Worm (Caenorhabditis elegans) whole organism, early embryonic: Measurements from ENCODE around the gene sox-4.

Experiments
- B0310.2 ChIP-seq: sonication (generic microtip); optimal IDR thresholded peaks from 2 replicates; lab custom pipeline; 2016; ENCODE audit warnings: mild to moderate bottlenecking, missing genetic modification characterization, missing compliant biosample characterization
- F13C5.2 ChIP-seq: sonication (generic microtip); optimal IDR thresholded peaks from 2 replicates; lab custom pipeline; 2017; ENCODE audit warnings: mild to moderate bottlenecking, missing genetic modification characterization, inconsistent platforms, missing compliant biosample characterization
- aly-1 ChIP-seq: sonication (generic microtip); optimal IDR thresholded peaks from 2 replicates; lab custom pipeline; 2016; ENCODE audit warnings: missing genetic modification characterization, missing compliant biosample characterization
- ama-1 ChIP-seq: fragments of 150-350 bp; optimal IDR thresholded peaks from 2 replicates; lab custom pipeline; 2014
- ceh-13 ChIP-seq: fragments of 200-800 bp; sonication (Bioruptor generic); optimal IDR thresholded peaks from 2 replicates; lab custom pipeline; 2018; ENCODE audit warnings: mild to moderate bottlenecking, missing genetic modification characterization, missing compliant biosample characterization
- ceh-36 ChIP-seq: sonication (generic microtip); optimal IDR thresholded peaks from 2 replicates; lab custom pipeline; 2016; ENCODE audit warnings: missing genetic modification characterization, inconsistent platforms, missing compliant biosample characterization
- ets-7 ChIP-seq: sonication (generic microtip); optimal IDR thresholded peaks from 2 replicates; lab custom pipeline; 2016; ENCODE audit warnings: missing genotype, missing genetic modification characterization, missing compliant biosample characterization
- flt-1 ChIP-seq: fragments of 200-800 bp; sonication (Bioruptor generic); IDR thresholded peaks from 2 replicates; pipeline ENCODE4 v1.3.6; 2022; ENCODE audit warnings: missing genetic modification characterization, missing compliant biosample characterization
- hmbx-1 ChIP-seq: sonication (generic microtip); optimal IDR thresholded peaks from 2 replicates; lab custom pipeline; 2016; ENCODE audit warnings: mild to moderate bottlenecking, missing genetic modification characterization, missing compliant biosample characterization
- hmg-4 ChIP-seq: fragments of 200-800 bp; sonication (Bioruptor generic); optimal IDR thresholded peaks from 2 replicates; lab custom pipeline; 2018; ENCODE audit warnings: mild to moderate bottlenecking, missing genetic modification characterization, missing compliant biosample characterization
- hnd-1 ChIP-seq: sonication (generic microtip); optimal IDR thresholded peaks from 2 replicates; lab custom pipeline; 2016; ENCODE audit warnings: missing genetic modification characterization, missing compliant biosample characterization
- pes-1 ChIP-seq: fragments of 200-800 bp; sonication (Bioruptor generic); IDR thresholded peaks from 2 replicates; pipeline ENCODE4 v1.3.6; 2022; ENCODE audit warnings: missing genetic modification reagents, missing genetic modification characterization, missing compliant biosample characterization
- scrt-1 ChIP-seq: fragments of 200-800 bp; sonication (Bioruptor generic); IDR thresholded peaks from 2 replicates; pipeline ENCODE4 v1.3.6; 2022; ENCODE audit warnings: missing genetic modification characterization, missing compliant biosample characterization
- sea-1 ChIP-seq: fragments of 200-800 bp; sonication (Bioruptor generic); conservative IDR thresholded peaks from 2 replicates; pipeline ENCODE4 v1.3.6; 2022; ENCODE audit warnings: missing genetic modification characterization, missing compliant biosample characterization
- tbx-11 ChIP-seq: fragments of 200-800 bp; sonication (Bioruptor generic); IDR thresholded peaks from 2 replicates; pipeline ENCODE4 v1.3.6; 2022; ENCODE audit warnings: missing genetic modification characterization, missing compliant biosample characterization
- tbx-37 ChIP-seq: fragments of 200-800 bp; sonication (Bioruptor generic); conservative IDR thresholded peaks from 2 replicates; pipeline ENCODE4 v1.3.6; 2022; ENCODE audit warnings: missing genetic modification reagents, missing genetic modification characterization, missing compliant biosample characterization
- tra-4 ChIP-seq: sonication (generic microtip); optimal IDR thresholded peaks from 2 replicates; lab custom pipeline; 2017; ENCODE audit warnings: missing genetic modification characterization, missing compliant biosample characterization

sox-4 gene

DNA sequence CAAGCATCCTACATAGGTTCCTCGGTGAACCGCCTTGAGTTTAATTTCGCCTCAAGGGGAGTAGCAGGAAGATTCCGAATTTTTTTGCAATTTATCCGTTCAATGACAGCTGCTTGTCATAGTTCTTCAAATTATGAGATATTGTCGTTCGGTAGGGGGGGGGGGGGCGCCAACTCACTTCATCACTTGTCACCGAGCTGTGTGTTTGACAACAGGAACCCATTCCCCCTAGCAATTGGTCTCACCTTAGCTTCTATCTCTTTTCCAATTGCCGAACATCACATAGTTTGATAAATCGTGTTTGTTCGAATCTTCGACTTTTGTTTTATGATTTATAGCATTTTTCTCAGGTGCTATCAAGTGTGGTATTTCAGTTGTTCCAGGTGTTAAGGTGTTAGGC is 14.2 kb downstream of the sox-4 start:
- no peak for TF ChIP-seq hmbx-1 (tag; lab: Kevin White, UChicago)
- no peak for TF ChIP-seq tbx-37 (GFP tag; lab: Robert Waterston, UW)
- TF ChIP-seq ceh-13: no peak
- no peak for TF ChIP-seq hnd-1 (tag; lab: Kevin White, UChicago)
- no peak for TF ChIP-seq pes-1 (GFP tag; lab: Robert Waterston, UW)
- no peak for TF ChIP-seq F13C5.2 (tag; lab: Kevin White, UChicago)
- TF ChIP-seq sea-1 (GFP tag; lab: Robert Waterston, UW): no peak
- TF ChIP-seq tra-4 (tag; lab: Kevin White, UChicago): no peak
- no peak for TF ChIP-seq B0310.2 (tag; lab: Kevin White, UChicago)
- no peak for TF ChIP-seq scrt-1 (GFP tag; lab: Robert Waterston, UW)
- TF ChIP-seq aly-1 (tag; lab: Kevin White, UChicago): no peak
- no peak for TF ChIP-seq hmg-4
- TF ChIP-seq tbx-11 (GFP tag; lab: Robert Waterston, UW): no peak
- TF ChIP-seq ceh-36 (tag; lab: Kevin White, UChicago): no peak
- no peak for TF ChIP-seq ets-7
- TF ChIP-seq ama-1 (lab: Kevin White, UChicago): no peak

DNA sequence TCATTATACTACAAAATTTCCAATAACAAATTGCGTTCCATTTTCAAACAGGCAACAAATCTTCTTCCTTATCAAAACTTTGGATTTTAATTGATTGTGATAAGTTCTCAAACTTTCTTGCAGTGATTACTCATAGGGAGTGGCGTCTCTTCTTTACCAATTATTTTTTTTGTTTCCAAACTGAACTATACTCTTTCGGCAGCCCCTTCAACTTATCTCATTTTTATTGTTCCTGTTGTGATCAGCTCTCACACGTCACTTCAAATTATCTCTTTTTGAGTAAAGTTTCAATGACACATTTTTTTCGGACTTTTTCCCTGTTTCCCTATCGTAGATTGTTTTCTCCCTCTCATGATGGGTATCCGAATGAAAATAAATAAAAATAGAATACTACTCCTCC is 16.4 kb downstream of the sox-4 start:
- TF ChIP-seq ama-1 (lab: Kevin White, UChicago): no peak
- TF ChIP-seq ceh-13: no peak
- no peak for TF ChIP-seq ets-7
- TF ChIP-seq hmg-4: no peak

ce11 chrX:3488993-3489392 is 19.8 kb downstream of the sox-4 start, which contains the start of gene C12D12.3:
TSS of gene C12D12.3 (plus strand) at chrX:3489293.
- TF ChIP-seq tbx-11 (GFP tag; lab: Robert Waterston, UW) (no peak), hnd-1 (tag; lab: Kevin White, UChicago) (no peak), sea-1 (GFP tag; lab: Robert Waterston, UW) (no peak), tbx-37 (GFP tag; lab: Robert Waterston, UW) (no peak), ceh-36 (tag; lab: Kevin White, UChicago) (no peak), aly-1 (tag; lab: Kevin White, UChicago) (no peak)

DNA sequence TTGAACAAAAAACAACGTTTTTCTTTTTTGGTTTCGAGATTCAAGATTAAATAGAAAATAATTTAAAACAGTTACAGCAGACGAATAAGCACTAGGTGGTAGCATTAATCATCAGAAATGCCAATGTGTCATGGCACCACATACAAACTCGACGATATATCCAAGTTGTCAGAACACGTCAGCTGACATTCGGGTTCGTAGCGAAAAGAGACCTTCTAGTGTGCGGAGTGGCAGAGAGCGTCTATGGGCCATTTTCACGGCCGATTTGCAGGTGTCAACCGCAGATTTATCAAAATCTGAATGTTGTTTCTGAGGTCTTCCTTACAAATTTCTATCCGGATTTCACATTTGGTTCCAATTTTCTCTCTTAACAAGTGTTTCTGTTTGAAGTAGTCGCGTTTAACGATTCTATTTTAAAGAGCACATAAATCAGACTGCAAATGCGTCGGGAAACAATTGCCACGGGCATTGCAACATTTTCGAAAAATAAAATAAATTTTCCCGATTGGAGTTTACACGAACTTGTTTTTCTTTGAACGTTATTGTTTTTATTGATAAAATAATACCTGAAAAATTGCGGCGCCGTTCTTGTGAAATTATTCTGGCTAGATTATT is 20.6 kb downstream of the sox-4 start:
- TF ChIP-seq hmbx-1 (tag; lab: Kevin White, UChicago): no peak
- TF ChIP-seq pes-1 (GFP tag; lab: Robert Waterston, UW): no peak
- TF ChIP-seq aly-1 (tag; lab: Kevin White, UChicago): no peak
- TF ChIP-seq ceh-36 (tag; lab: Kevin White, UChicago): no peak
- TF ChIP-seq F13C5.2 (tag; lab: Kevin White, UChicago): no peak
- no peak for TF ChIP-seq tbx-37 (GFP tag; lab: Robert Waterston, UW)
- no peak for TF ChIP-seq scrt-1 (GFP tag; lab: Robert Waterston, UW)
- TF ChIP-seq tbx-11 (GFP tag; lab: Robert Waterston, UW): no peak

- no peak for TF ChIP-seq F13C5.2 (tag; lab: Kevin White, UChicago)
- TF ChIP-seq ets-7: no peak
- TF ChIP-seq flt-1 (GFP tag; lab: Robert Waterston, UW): no peak
- no peak for TF ChIP-seq sea-1 (GFP tag; lab: Robert Waterston, UW)
- no peak for TF ChIP-seq tbx-37 (GFP tag; lab: Robert Waterston, UW)
- TF ChIP-seq pes-1 (GFP tag; lab: Robert Waterston, UW): no peak
- no peak for TF ChIP-seq hnd-1 (tag; lab: Kevin White, UChicago)
- TF ChIP-seq ceh-13: no peak
- TF ChIP-seq hmbx-1 (tag; lab: Kevin White, UChicago): no peak
- no peak for TF ChIP-seq ceh-36 (tag; lab: Kevin White, UChicago)
- TF ChIP-seq B0310.2 (tag; lab: Kevin White, UChicago): no peak
- TF ChIP-seq tra-4 (tag; lab: Kevin White, UChicago): no peak
- TF ChIP-seq tbx-11 (GFP tag; lab: Robert Waterston, UW): no peak
- TF ChIP-seq aly-1 (tag; lab: Kevin White, UChicago): no peak
- TF ChIP-seq scrt-1 (GFP tag; lab: Robert Waterston, UW): no peak
- no peak for TF ChIP-seq hmg-4
- TF ChIP-seq ama-1 (lab: Kevin White, UChicago): no peak
Observed at ce11 chrX:3479950-3480349, 28.9 kb downstream of the sox-4 start, which contains the start of gene wrt-6. TSS of gene wrt-6 (plus strand) at chrX:3480250.

DNA sequence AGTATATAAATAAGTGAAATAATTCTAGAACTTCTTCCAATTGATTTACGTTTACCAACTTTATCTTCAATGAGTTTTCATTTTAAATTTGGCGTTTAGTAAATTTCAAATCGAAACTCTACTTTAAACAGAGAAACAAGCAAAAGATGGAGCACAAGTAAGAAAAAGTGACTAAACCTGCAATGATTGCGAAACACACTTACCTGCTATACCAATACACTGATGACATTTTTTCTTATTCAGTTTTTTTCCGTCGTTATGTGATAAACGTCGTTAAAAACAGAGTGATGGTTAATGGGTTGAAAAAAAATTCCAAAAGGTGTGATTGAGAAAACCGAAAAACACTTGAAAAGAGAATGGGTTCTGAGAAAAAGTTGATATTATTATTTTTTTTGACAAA is 35.0 kb downstream of the sox-4 start:
- TF ChIP-seq ets-7 (no peak), hmg-4 (no peak), F13C5.2 (tag; lab: Kevin White, UChicago) (no peak), hmbx-1 (tag; lab: Kevin White, UChicago) (no peak), tbx-11 (GFP tag; lab: Robert Waterston, UW) (no peak), aly-1 (tag; lab: Kevin White, UChicago) (no peak), scrt-1 (GFP tag; lab: Robert Waterston, UW) (no peak), ama-1 (lab: Kevin White, UChicago) (no peak), sea-1 (GFP tag; lab: Robert Waterston, UW) (no peak), hnd-1 (tag; lab: Kevin White, UChicago) (no peak), flt-1 (GFP tag; lab: Robert Waterston, UW) (no peak), B0310.2 (tag; lab: Kevin White, UChicago) (no peak)

ce11 chrX:3472226-3472625 is 36.6 kb downstream of the sox-4 start:
- TF ChIP-seq B0310.2 (tag; lab: Kevin White, UChicago) (peak; percentile 5), hmg-4 (peak; percentile 84), tbx-11 (GFP tag; lab: Robert Waterston, UW) (0 out of 2 replicates have a peak, but pooled peaks have one; percentile 33), flt-1 (GFP tag; lab: Robert Waterston, UW) (no peak), aly-1 (tag; lab: Kevin White, UChicago) (peak; percentile 2), sea-1 (GFP tag; lab: Robert Waterston, UW) (0 out of 2 replicates have a peak, but pooled peaks have one; percentile 30), ama-1 (lab: Kevin White, UChicago) (no peak), ceh-13 (no peak), tbx-37 (GFP tag; lab: Robert Waterston, UW) (no peak), hmbx-1 (tag; lab: Kevin White, UChicago) (no peak), tra-4 (tag; lab: Kevin White, UChicago) (no peak), pes-1 (GFP tag; lab: Robert Waterston, UW) (0 out of 2 replicates have a peak, but pooled peaks have one; percentile 26), ets-7 (no peak)
